Worm (Caenorhabditis elegans) whole organism, midembryonic: ENCODE measurements around the gene F31F4.11.

Experiments
- T22C8.4 ChIP-seq: fragments of 200-800 bp; sonication (Bioruptor generic); IDR thresholded peaks from 2 replicates; pipeline ENCODE4 v1.3.6; 2022; ENCODE audit warnings: missing genetic modification characterization, missing compliant biosample characterization
- cog-1 ChIP-seq: sonication (generic microtip); optimal IDR thresholded peaks from 2 replicates; lab custom pipeline; 2016; ENCODE audit warnings: missing genetic modification characterization, missing compliant biosample characterization
- flt-1 ChIP-seq: fragments of 200-800 bp; sonication (Bioruptor generic); IDR thresholded peaks from 2 replicates; pipeline ENCODE4 v1.3.6; 2022; ENCODE audit warnings: missing genetic modification characterization, missing compliant biosample characterization
- klf-2 ChIP-seq: fragments of 200-800 bp; sonication (Bioruptor generic); conservative IDR thresholded peaks from 2 replicates; pipeline ENCODE4 v1.3.6; 2022; ENCODE audit warnings: missing genetic modification reagents, missing genetic modification characterization, missing compliant biosample characterization
- med-1 ChIP-seq: sonication (generic microtip); optimal IDR thresholded peaks from 2 replicates; lab custom pipeline; 2017; ENCODE audit warnings: missing genetic modification characterization, mild to moderate bottlenecking, missing compliant biosample characterization, antibody characterized with exemption, missing genetic modification reagents; ENCODE audit not compliant: insufficient read depth
- ref-1 ChIP-seq: fragments of 200-800 bp; sonication (Bioruptor generic); conservative IDR thresholded peaks from 2 replicates; pipeline ENCODE4 v1.3.6; 2022; ENCODE audit warnings: missing genetic modification reagents, missing genetic modification characterization, missing compliant biosample characterization
- tab-1 ChIP-seq: fragments of 200-800 bp; sonication (Bioruptor generic); IDR thresholded peaks from 2 replicates; pipeline ENCODE4 v1.3.6; 2022; ENCODE audit warnings: missing genetic modification characterization, missing compliant biosample characterization
- ztf-23 ChIP-seq: fragments of 200-800 bp; sonication (Bioruptor generic); IDR thresholded peaks from 2 replicates; pipeline ENCODE4 v1.3.6; 2022; ENCODE audit warnings: missing genetic modification reagents, missing genetic modification characterization, missing compliant biosample characterization
- ztf-29 ChIP-seq: fragments of 200-800 bp; sonication (Bioruptor generic); IDR thresholded peaks from 2 replicates; pipeline ENCODE4 v1.3.6; 2022; ENCODE audit warnings: missing genetic modification reagents, missing genetic modification characterization, missing compliant biosample characterization

F31F4.11 gene

ce11 chrV:624922-625321 is 39.3 kb downstream of the F31F4.11 start, which contains the start of gene srt-17:
TSS of gene srt-17 (minus strand) at chrV:625022.
- TF ChIP-seq med-1 (GFP tag; lab: Kevin White, UChicago), result no peak
- TF ChIP-seq cog-1 (tag; lab: Kevin White, UChicago), result no peak

ce11 chrV:622902-623301 is 41.3 kb downstream of the F31F4.11 start, which contains the start of gene F48G7.5:
TSS of gene F48G7.5 (minus strand) at chrV:622935.
- TF ChIP-seq med-1 (GFP tag; lab: Kevin White, UChicago) (no peak), ztf-23 (no peak), T22C8.4 (GFP tag; lab: Robert Waterston, UW) (no peak), ref-1 (GFP tag; lab: Robert Waterston, UW) (no peak), flt-1 (GFP tag; lab: Robert Waterston, UW) (no peak), ztf-29 (GFP tag; lab: Robert Waterston, UW) (no peak), cog-1 (tag; lab: Kevin White, UChicago) (no peak), klf-2 (GFP tag; lab: Robert Waterston, UW) (no peak), tab-1 (no peak)

DNA sequence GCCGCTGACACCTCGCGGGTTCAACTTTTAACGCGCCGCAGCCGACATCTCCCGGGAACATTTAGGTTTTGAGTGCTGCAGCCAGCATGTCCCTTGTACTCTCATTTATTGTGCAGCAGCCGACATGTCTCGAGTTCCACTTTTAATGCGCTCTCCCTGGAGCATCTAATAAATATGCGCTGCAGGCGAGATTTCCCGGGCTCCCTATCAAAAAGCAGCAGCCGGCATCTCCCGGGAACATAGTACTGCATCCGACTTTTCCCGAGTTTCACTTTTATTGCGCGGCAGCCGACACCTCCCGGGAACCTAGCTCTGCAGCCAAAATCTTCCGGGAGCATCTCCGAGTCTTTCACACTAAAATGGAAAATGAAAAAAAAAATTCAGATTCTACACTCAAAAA is 43.2 kb downstream of the F31F4.11 start:
- no peak for TF ChIP-seq klf-2 (GFP tag; lab: Robert Waterston, UW)
- no peak for TF ChIP-seq T22C8.4 (GFP tag; lab: Robert Waterston, UW)
- TF ChIP-seq ref-1 (GFP tag; lab: Robert Waterston, UW), result no peak
- no peak for TF ChIP-seq tab-1
- no peak for TF ChIP-seq flt-1 (GFP tag; lab: Robert Waterston, UW)
- TF ChIP-seq cog-1 (tag; lab: Kevin White, UChicago), result no peak
- no peak for TF ChIP-seq med-1 (GFP tag; lab: Kevin White, UChicago)
- TF ChIP-seq ztf-29 (GFP tag; lab: Robert Waterston, UW), result no peak
- no peak for TF ChIP-seq ztf-23

DNA sequence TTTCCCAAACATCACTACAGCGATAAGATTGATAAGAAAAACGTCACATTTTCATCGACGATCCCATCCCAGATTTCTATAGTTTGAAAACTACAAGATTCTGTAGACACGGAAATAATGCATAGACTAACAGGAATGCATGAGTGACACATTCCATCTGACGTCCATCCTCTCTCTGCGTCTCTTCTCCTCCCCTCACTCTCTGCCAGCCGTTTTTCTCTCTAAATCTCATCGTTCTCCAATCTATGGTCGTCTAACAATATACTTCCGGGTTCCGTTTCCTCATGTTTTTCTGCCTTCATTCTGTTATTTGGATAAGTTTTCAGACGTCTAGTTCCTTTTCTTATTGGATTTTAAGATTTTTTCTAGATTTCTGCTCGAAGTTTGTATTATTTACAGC is 45.2 kb downstream of the F31F4.11 start, which contains the start of gene F48G7.4:
Gene F48G7.4 (plus strand): TSS at position 400 of the 400 bp plus-strand sequence.
- TF ChIP-seq T22C8.4 (GFP tag; lab: Robert Waterston, UW) (no peak), cog-1 (tag; lab: Kevin White, UChicago) (peak; percentile 24)

ce11 chrV:617917-618316 is 46.3 kb downstream of the F31F4.11 start:
- no peak for TF ChIP-seq med-1 (GFP tag; lab: Kevin White, UChicago)
- TF ChIP-seq flt-1 (GFP tag; lab: Robert Waterston, UW), result no peak
- no peak for TF ChIP-seq ztf-23
- no peak for TF ChIP-seq ztf-29 (GFP tag; lab: Robert Waterston, UW)
- no peak for TF ChIP-seq klf-2 (GFP tag; lab: Robert Waterston, UW)
- no peak for TF ChIP-seq T22C8.4 (GFP tag; lab: Robert Waterston, UW)
- no peak for TF ChIP-seq cog-1 (tag; lab: Kevin White, UChicago)

ce11 chrV:615275-615674 is 49.0 kb downstream of the F31F4.11 start, which contains the start of gene F48G7.13:
TSS of gene F48G7.13 (plus strand) at chrV:615575.
- no peak for TF ChIP-seq ztf-29 (GFP tag; lab: Robert Waterston, UW)
- no peak for TF ChIP-seq flt-1 (GFP tag; lab: Robert Waterston, UW)
- TF ChIP-seq ztf-23, result no peak
- no peak for TF ChIP-seq ref-1 (GFP tag; lab: Robert Waterston, UW)
- TF ChIP-seq med-1 (GFP tag; lab: Kevin White, UChicago), result no peak
- TF ChIP-seq tab-1, result no peak
- TF ChIP-seq klf-2 (GFP tag; lab: Robert Waterston, UW), result no peak
- TF ChIP-seq cog-1 (tag; lab: Kevin White, UChicago), result no peak
- TF ChIP-seq T22C8.4 (GFP tag; lab: Robert Waterston, UW), result no peak
